Worm (Caenorhabditis elegans) whole organism, young adult: ENCODE measurements around the gene dhrr-1.

Experiments
- C06A6.2 ChIP-seq: fragments of 200-800 bp; sonication (Bioruptor generic); conservative IDR thresholded peaks from 2 replicates; pipeline ENCODE4 v1.3.6; 2022; ENCODE audit warnings: missing genetic modification characterization, missing compliant biosample characterization
- F23B12.7 ChIP-seq: sonication (generic microtip); optimal IDR thresholded peaks from 2 replicates; lab custom pipeline; 2017; ENCODE audit warnings: missing genetic modification characterization, mild to moderate bottlenecking, missing compliant biosample characterization, antibody characterized with exemption, moderate library complexity; ENCODE audit not compliant: insufficient read depth
- F55B11.4 ChIP-seq: sonication (generic microtip); optimal IDR thresholded peaks from 2 replicates; lab custom pipeline; 2016; ENCODE audit warnings: missing compliant biosample characterization, missing genetic modification characterization, borderline replicate concordance; ENCODE audit not compliant: insufficient read depth
- K11D2.4 ChIP-seq: fragments of 200-800 bp; sonication (Bioruptor generic); IDR thresholded peaks from 2 replicates; pipeline ENCODE4 v1.3.6; 2022; ENCODE audit warnings: missing genetic modification reagents, missing genetic modification characterization, missing compliant biosample characterization
- K12H6.12 ChIP-seq: fragments of 200-800 bp; sonication (Bioruptor generic); optimal IDR thresholded peaks from 2 replicates; lab custom pipeline; 2018; ENCODE audit warnings: mild to moderate bottlenecking, missing genetic modification characterization, missing compliant biosample characterization
- Y56A3A.18 ChIP-seq: fragments of 200-800 bp; sonication (Bioruptor generic); IDR thresholded peaks from 2 replicates; pipeline ENCODE4 v1.3.6; 2022; ENCODE audit warnings: missing genetic modification reagents, missing genetic modification characterization, missing compliant biosample characterization
- attf-5 ChIP-seq: fragments of 200-800 bp; sonication (Bioruptor generic); optimal IDR thresholded peaks from 2 replicates; lab custom pipeline; 2018; ENCODE audit warnings: mild to moderate bottlenecking, missing genetic modification characterization, missing compliant biosample characterization
- bed-1 ChIP-seq: fragments of 200-800 bp; sonication (Bioruptor generic); IDR thresholded peaks from 2 replicates; pipeline ENCODE4 v1.3.6; 2022; ENCODE audit warnings: missing genetic modification reagents, missing genetic modification characterization, missing compliant biosample characterization
- cebp-1 ChIP-seq, 2 experiments: fragments of 200-800 bp in 1 of 2; sonication (Bioruptor generic) in 1 of 2; sonication (generic microtip) in 1 of 2; IDR thresholded peaks in 1 of 2; optimal IDR thresholded peaks in 1 of 2; 2 replicates each; pipeline versions ENCODE4 v1.3.6 to Lab custom; 2017 to 2022; ENCODE audit warnings: missing compliant biosample characterization in 2 of 2, missing genetic modification characterization in 2 of 2, mild to moderate bottlenecking in 1 of 2, missing genetic modification reagents in 1 of 2, moderate library complexity in 1 of 2
- chd-7 ChIP-seq: sonication (generic microtip); optimal IDR thresholded peaks from 2 replicates; lab custom pipeline; 2016; ENCODE audit warnings: mild to moderate bottlenecking, missing genetic modification characterization, moderate library complexity, missing compliant biosample characterization
- dox-1 ChIP-seq: fragments of 200-800 bp; sonication (Bioruptor generic); IDR thresholded peaks from 2 replicates; pipeline ENCODE4 v1.3.6; 2022; ENCODE audit warnings: missing genetic modification reagents, missing genetic modification characterization, missing compliant biosample characterization
- efl-1 ChIP-seq: fragments of 150-350 bp; optimal IDR thresholded peaks from 2 replicates; lab custom pipeline; 2014; ENCODE audit warnings: missing biosample characterization, missing genetic modification reagents, missing genetic modification characterization
- egrh-3 ChIP-seq: fragments of 200-800 bp; sonication (Bioruptor generic); IDR thresholded peaks from 2 replicates; pipeline ENCODE4 v1.3.6; 2022; ENCODE audit warnings: missing genetic modification reagents, missing genetic modification characterization, missing compliant biosample characterization
- gei-17 ChIP-seq: fragments of 200-800 bp; sonication (Bioruptor generic); optimal IDR thresholded peaks from 2 replicates; lab custom pipeline; 2018; ENCODE audit warnings: mild to moderate bottlenecking, missing genetic modification characterization, missing compliant biosample characterization
- hmg-1.2 ChIP-seq: fragments of 200-800 bp; sonication (Bioruptor generic); IDR thresholded peaks from 2 replicates; pipeline ENCODE4 v1.3.6; 2022; ENCODE audit warnings: missing genetic modification reagents, missing genetic modification characterization, missing compliant biosample characterization
- hmg-20 ChIP-seq: fragments of 200-800 bp; sonication (Bioruptor generic); IDR thresholded peaks from 2 replicates; pipeline ENCODE4 v1.3.6; 2022; ENCODE audit warnings: missing genetic modification reagents, missing genetic modification characterization, missing compliant biosample characterization
- lag-1 ChIP-seq: fragments of 200-800 bp; sonication (Bioruptor generic); IDR thresholded peaks from 2 replicates; pipeline ENCODE4 v1.3.6; 2022; ENCODE audit warnings: missing genetic modification reagents, missing genetic modification characterization, missing compliant biosample characterization
- let-526 ChIP-seq: fragments of 200-800 bp; sonication (Bioruptor generic); IDR thresholded peaks from 2 replicates; pipeline ENCODE4 v1.3.6; 2022; ENCODE audit warnings: missing genetic modification reagents, missing genetic modification characterization, missing compliant biosample characterization
- lin-35 ChIP-seq, 3 experiments: fragments of 150-350 bp in 2 of 3; sonication (generic microtip) in 1 of 3; optimal IDR thresholded peaks; 2 replicates each; lab custom pipeline; 2014 to 2018; ENCODE audit warnings: missing biosample characterization in 3 of 3, missing genetic modification characterization in 3 of 3, missing genetic modification reagents in 3 of 3
- lin-40 ChIP-seq: sonication (generic microtip); optimal IDR thresholded peaks from 2 replicates; lab custom pipeline; 2016; ENCODE audit warnings: missing genetic modification characterization, mild to moderate bottlenecking, missing compliant biosample characterization, missing genotype, missing genetic modification reagents
- lin-54 ChIP-seq: fragments of 200-800 bp; sonication (Bioruptor generic); optimal IDR thresholded peaks from 2 replicates; lab custom pipeline; 2018; ENCODE audit warnings: mild to moderate bottlenecking, missing genetic modification characterization, missing compliant biosample characterization
- madf-10 ChIP-seq: sonication (generic microtip); optimal IDR thresholded peaks from 2 replicates; lab custom pipeline; 2016; ENCODE audit warnings: mild to moderate bottlenecking, missing genetic modification characterization, missing compliant biosample characterization
- madf-3 ChIP-seq: fragments of 200-800 bp; sonication (Bioruptor generic); IDR thresholded peaks from 2 replicates; pipeline ENCODE4 v1.3.6; 2022; ENCODE audit warnings: missing genetic modification reagents, missing genetic modification characterization, missing compliant biosample characterization
- mxl-1 ChIP-seq: sonication (generic microtip); optimal IDR thresholded peaks from 2 replicates; lab custom pipeline; 2016; ENCODE audit warnings: missing genetic modification characterization, missing compliant biosample characterization
- nfyb-1 ChIP-seq: fragments of 200-800 bp; sonication (Bioruptor generic); IDR thresholded peaks from 2 replicates; pipeline ENCODE4 v1.3.6; 2022; ENCODE audit warnings: missing genetic modification reagents, missing genetic modification characterization, missing compliant biosample characterization
- nhr-27 ChIP-seq: fragments of 200-800 bp; sonication (Bioruptor generic); optimal IDR thresholded peaks from 2 replicates; lab custom pipeline; 2018; ENCODE audit warnings: mild to moderate bottlenecking, missing genetic modification characterization, moderate library complexity, missing compliant biosample characterization
- pha-4 ChIP-seq: fragments of 150-350 bp; sonication (generic microtip); optimal IDR thresholded peaks from 2 replicates; lab custom pipeline; 2014; ENCODE audit warnings: missing biosample characterization, missing genetic modification reagents, missing genetic modification characterization
- rpc-1 ChIP-seq, 2 experiments: fragments of 150-350 bp in 1 of 2; sonication (generic microtip) in 1 of 2; optimal IDR thresholded peaks; 2 replicates each; lab custom pipeline; 2014 to 2018; ENCODE audit warnings: missing biosample characterization in 1 of 2, missing genetic modification characterization in 1 of 2, missing genetic modification reagents in 1 of 2, missing genotype in 1 of 2
- snpc-4 ChIP-seq, 5 experiments: fragments of 150-350 bp in 1 of 5; sonication (generic microtip) in 4 of 5; optimal IDR thresholded peaks; 2 replicates each; lab custom pipeline; 2014 to 2018; ENCODE audit warnings: missing genetic modification characterization in 5 of 5, missing biosample characterization in 3 of 5, antibody characterized with exemption in 2 of 5, mild to moderate bottlenecking in 2 of 5, missing compliant biosample characterization in 2 of 5, missing genotype in 2 of 5, moderate library complexity in 2 of 5, missing genetic modification reagents in 1 of 5
- somi-1 ChIP-seq: fragments of 200-800 bp; sonication (Bioruptor generic); optimal IDR thresholded peaks from 2 replicates; lab custom pipeline; 2018; ENCODE audit warnings: mild to moderate bottlenecking, missing genetic modification characterization, missing compliant biosample characterization
- sptf-2 ChIP-seq: fragments of 200-800 bp; sonication (Bioruptor generic); optimal IDR thresholded peaks from 2 replicates; lab custom pipeline; 2018; ENCODE audit warnings: mild to moderate bottlenecking, missing genetic modification characterization, missing compliant biosample characterization
- tbp1 ChIP-seq: fragments of 200-800 bp; sonication (Bioruptor generic); optimal IDR thresholded peaks from 2 replicates; lab custom pipeline; 2018; ENCODE audit warnings: mild to moderate bottlenecking, missing genetic modification characterization, missing compliant biosample characterization
- tlf-1 ChIP-seq: fragments of 200-800 bp; sonication (Bioruptor generic); optimal IDR thresholded peaks from 2 replicates; lab custom pipeline; 2018; ENCODE audit warnings: mild to moderate bottlenecking, missing genetic modification characterization, missing compliant biosample characterization
- ztf-26 ChIP-seq: sonication (generic microtip); optimal IDR thresholded peaks from 2 replicates; lab custom pipeline; 2017; ENCODE audit warnings: missing genetic modification characterization, missing compliant biosample characterization

dhrr-1 gene

DNA sequence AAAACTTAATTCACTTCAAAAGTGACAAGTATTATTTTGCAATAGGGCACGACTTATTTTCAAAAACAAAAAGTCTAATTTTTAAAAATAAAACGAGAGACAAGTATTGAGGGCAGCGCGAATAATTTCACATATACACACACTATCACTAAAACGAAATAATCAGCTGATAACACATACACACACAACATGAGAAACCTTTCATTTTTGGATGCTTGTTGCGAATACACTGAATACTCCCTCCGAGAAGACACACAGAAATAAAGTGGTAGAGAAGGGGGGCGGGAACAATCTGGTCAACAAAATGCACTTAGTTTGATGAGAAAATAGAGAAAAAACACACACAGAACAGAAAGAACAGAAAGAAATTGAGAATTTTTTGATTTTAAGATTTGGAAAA, 40.0 kb downstream of the dhrr-1 start (continued):
- TF ChIP-seq bed-1 (GFP tag; lab: Robert Waterston, UW) (no peak), madf-3 (GFP tag; lab: Robert Waterston, UW) (no peak), sptf-2 (no peak), egrh-3 (GFP tag; lab: Robert Waterston, UW) (no peak), nhr-27 (tag; lab: Kevin White, UChicago) (no peak), ztf-26 (no peak), gei-17 (GFP tag; lab: Kevin White, UChicago) (no peak), tbp1 (GFP tag; lab: Kevin White, UChicago) (no peak), K12H6.12 (tag; lab: Kevin White, UChicago) (no peak), rpc-1 (optimal IDR thresholded peaks at IDR 0.05; lab: Kevin White, UChicago) (no peak), rpc-1 (tag; optimal IDR thresholded peaks at IDR 0.05; lab: Kevin White, UChicago) (no peak), mxl-1 (tag; lab: Kevin White, UChicago) (no peak), lin-54 (GFP tag; lab: Kevin White, UChicago) (peak; percentile 4), tlf-1 (GFP tag; lab: Kevin White, UChicago) (no peak), lag-1 (GFP tag; lab: Robert Waterston, UW) (no peak), F23B12.7 (tag; lab: Kevin White, UChicago) (no peak)

DNA sequence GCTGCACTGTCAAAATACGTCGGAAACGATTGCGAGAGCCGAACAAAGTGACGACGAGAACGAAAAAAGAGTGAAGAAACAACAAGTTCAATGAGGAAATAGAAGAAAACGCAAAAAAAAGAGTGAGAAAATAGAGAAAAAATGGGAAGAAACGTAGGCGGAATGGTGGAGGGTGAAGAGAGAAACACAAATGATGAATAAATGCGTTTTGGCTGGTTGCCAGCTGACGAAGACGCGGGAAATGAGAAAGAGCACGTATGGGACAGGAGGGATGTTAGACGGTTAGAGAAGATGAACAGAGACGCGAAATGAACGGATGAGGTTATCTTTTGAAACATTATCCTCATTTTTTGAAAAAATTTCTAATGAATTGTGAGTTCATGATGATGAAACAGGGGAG, 40.5 kb downstream of the dhrr-1 start:
- TF ChIP-seq C06A6.2 (GFP tag; lab: Robert Waterston, UW) (no peak), let-526 (GFP tag; lab: Robert Waterston, UW) (no peak), K12H6.12 (tag; lab: Kevin White, UChicago) (peak; percentile 70), attf-5 (GFP tag; lab: Kevin White, UChicago) (peak; percentile 0), bed-1 (GFP tag; lab: Robert Waterston, UW) (no peak), efl-1 (GFP tag; lab: Kevin White, UChicago) (peak; percentile 28), nfyb-1 (GFP tag; lab: Robert Waterston, UW) (0 out of 2 replicates have a peak, but pooled peaks have one; percentile 50), chd-7 (tag; lab: Kevin White, UChicago) (peak; percentile 10), somi-1 (GFP tag; lab: Kevin White, UChicago) (peak; percentile 62), tbp1 (GFP tag; lab: Kevin White, UChicago) (peak; percentile 15), snpc-4 (GFP tag; optimal IDR thresholded peaks at IDR 0.05; lab: Kevin White, UChicago) (no peak), snpc-4 (tag; optimal IDR thresholded peaks at IDR 0.05; lab: Kevin White, UChicago) (peak in 1 of 4 experiments; percentile 0), K11D2.4 (GFP tag; lab: Robert Waterston, UW) (0 out of 2 replicates have a peak, but pooled peaks have one; percentile 57), pha-4 (tag; lab: Kevin White, UChicago) (peak; percentile 4), hmg-20 (GFP tag; lab: Robert Waterston, UW) (no peak), hmg-1.2 (GFP tag; lab: Robert Waterston, UW) (peak; percentile 70), Y56A3A.18 (GFP tag; lab: Robert Waterston, UW) (0 out of 2 replicates have a peak, but pooled peaks have one; percentile 61), lin-40 (peak; percentile 13), dox-1 (GFP tag; lab: Robert Waterston, UW) (0 out of 2 replicates have a peak, but pooled peaks have one; percentile 27), F55B11.4 (tag; lab: Kevin White, UChicago) (no peak), cebp-1 (GFP tag; IDR thresholded peaks at IDR 0.05; lab: Robert Waterston, UW) (peak; percentile 34; the same call in 1 of the 2 replicates), cebp-1 (tag; optimal IDR thresholded peaks at IDR 0.05; lab: Kevin White, UChicago) (peak; percentile 73), madf-10 (tag; lab: Kevin White, UChicago) (peak; percentile 3), F23B12.7 (tag; lab: Kevin White, UChicago) (no peak), lin-35 (GFP tag; optimal IDR thresholded peaks at IDR 0.05; lab: Kevin White, UChicago) (peak in 1 of 3 experiments; percentile 68)
